Worm (Caenorhabditis elegans) whole organism, young adult: ENCODE results near the gene cdka-1.
A peak's percentile ranks its signal among the peaks of the same experiment; 100 is the strongest.

Experiments used
- B0019.2 ChIP-seq: fragments of 200-800 bp; sonication (Bioruptor generic); conservative IDR thresholded peaks from 2 replicates; pipeline ENCODE4 v1.3.6; 2022; ENCODE audit warnings: missing genetic modification reagents, missing genetic modification characterization, missing compliant biosample characterization
- B0035.1 ChIP-seq: sonication (generic microtip); optimal IDR thresholded peaks from 2 replicates; lab custom pipeline; 2016; ENCODE audit warnings: missing genetic modification characterization, mild to moderate bottlenecking, missing compliant biosample characterization, missing genotype, missing genetic modification reagents
- B0336.3 ChIP-seq: fragments of 200-800 bp; sonication (Bioruptor generic); IDR thresholded peaks from 2 replicates; pipeline ENCODE4 v1.3.6; 2022; ENCODE audit warnings: missing genetic modification characterization, missing compliant biosample characterization
- F23B12.7 ChIP-seq: sonication (generic microtip); optimal IDR thresholded peaks from 2 replicates; lab custom pipeline; 2017; ENCODE audit warnings: missing genetic modification characterization, mild to moderate bottlenecking, missing compliant biosample characterization, antibody characterized with exemption, moderate library complexity; ENCODE audit not compliant: insufficient read depth
- K11D2.4 ChIP-seq: fragments of 200-800 bp; sonication (Bioruptor generic); IDR thresholded peaks from 2 replicates; pipeline ENCODE4 v1.3.6; 2022; ENCODE audit warnings: missing genetic modification reagents, missing genetic modification characterization, missing compliant biosample characterization
- Y53F4B.3 ChIP-seq: fragments of 200-800 bp; sonication (Bioruptor generic); IDR thresholded peaks from 2 replicates; pipeline ENCODE4 v1.3.6; 2022; ENCODE audit warnings: missing genetic modification reagents, missing genetic modification characterization, missing compliant biosample characterization
- ama-1 ChIP-seq, 3 experiments: fragments of 150-350 bp in 1 of 3; sonication (generic microtip) in 2 of 3; optimal IDR thresholded peaks; 2 replicates each; lab custom pipeline; 2014 to 2018; ENCODE audit warnings: missing biosample characterization in 2 of 3, missing genetic modification characterization in 2 of 3, missing genetic modification reagents in 2 of 3
- athp-1 ChIP-seq: sonication (generic microtip); optimal IDR thresholded peaks from 2 replicates; lab custom pipeline; 2017; ENCODE audit warnings: mild to moderate bottlenecking, missing genetic modification characterization, missing compliant biosample characterization
- bed-2 ChIP-seq: fragments of 200-800 bp; sonication (Bioruptor generic); IDR thresholded peaks from 2 replicates; pipeline ENCODE4 v1.3.6; 2022; ENCODE audit warnings: missing genetic modification reagents, missing genetic modification characterization, missing compliant biosample characterization
- ccch-3 ChIP-seq: fragments of 200-800 bp; sonication (Bioruptor generic); optimal IDR thresholded peaks from 2 replicates; lab custom pipeline; 2018; ENCODE audit warnings: mild to moderate bottlenecking, missing genetic modification characterization, missing compliant biosample characterization
- cebp-1 ChIP-seq, 2 experiments: fragments of 200-800 bp in 1 of 2; sonication (Bioruptor generic) in 1 of 2; sonication (generic microtip) in 1 of 2; IDR thresholded peaks in 1 of 2; optimal IDR thresholded peaks in 1 of 2; 2 replicates each; pipeline versions ENCODE4 v1.3.6 to Lab custom; 2017 to 2022; ENCODE audit warnings: missing compliant biosample characterization in 2 of 2, missing genetic modification characterization in 2 of 2, mild to moderate bottlenecking in 1 of 2, missing genetic modification reagents in 1 of 2, moderate library complexity in 1 of 2
- cebp-2 ChIP-seq: fragments of 200-800 bp; sonication (Bioruptor generic); IDR thresholded peaks from 2 replicates; pipeline ENCODE4 v1.3.6; 2022; ENCODE audit warnings: missing genetic modification characterization, missing compliant biosample characterization
- ceh-58 ChIP-seq: fragments of 200-800 bp; sonication (Bioruptor generic); IDR thresholded peaks from 2 replicates; pipeline ENCODE4 v1.3.6; 2022; ENCODE audit warnings: missing genetic modification characterization, missing compliant biosample characterization
- die-1 ChIP-seq: sonication (generic microtip); optimal IDR thresholded peaks from 2 replicates; lab custom pipeline; 2016; ENCODE audit warnings: missing genotype, mild to moderate bottlenecking, missing genetic modification characterization, missing compliant biosample characterization
- dox-1 ChIP-seq: fragments of 200-800 bp; sonication (Bioruptor generic); IDR thresholded peaks from 2 replicates; pipeline ENCODE4 v1.3.6; 2022; ENCODE audit warnings: missing genetic modification reagents, missing genetic modification characterization, missing compliant biosample characterization
- dpl-1 ChIP-seq: fragments of 150-350 bp; optimal IDR thresholded peaks from 2 replicates; lab custom pipeline; 2014; ENCODE audit warnings: missing biosample characterization, missing genetic modification reagents, missing genetic modification characterization
- efl-1 ChIP-seq: fragments of 150-350 bp; optimal IDR thresholded peaks from 2 replicates; lab custom pipeline; 2014; ENCODE audit warnings: missing biosample characterization, missing genetic modification reagents, missing genetic modification characterization
- ekl-4 ChIP-seq: fragments of 200-800 bp; sonication (Bioruptor generic); IDR thresholded peaks from 2 replicates; pipeline ENCODE4 v1.3.6; 2022; ENCODE audit warnings: missing genetic modification reagents, missing genetic modification characterization, missing compliant biosample characterization
- ets-4 ChIP-seq: fragments of 200-800 bp; sonication (Bioruptor generic); optimal IDR thresholded peaks from 2 replicates; lab custom pipeline; 2018; ENCODE audit warnings: mild to moderate bottlenecking, missing genetic modification characterization, missing compliant biosample characterization
- gei-17 ChIP-seq: fragments of 200-800 bp; sonication (Bioruptor generic); optimal IDR thresholded peaks from 2 replicates; lab custom pipeline; 2018; ENCODE audit warnings: mild to moderate bottlenecking, missing genetic modification characterization, missing compliant biosample characterization
- lin-26 ChIP-seq: fragments of 200-800 bp; sonication (Bioruptor generic); IDR thresholded peaks from 2 replicates; pipeline ENCODE4 v1.3.6; 2022; ENCODE audit warnings: missing genetic modification reagents, missing genetic modification characterization, missing compliant biosample characterization
- lin-35 ChIP-seq, 3 experiments: fragments of 150-350 bp in 2 of 3; sonication (generic microtip) in 1 of 3; optimal IDR thresholded peaks; 2 replicates each; lab custom pipeline; 2014 to 2018; ENCODE audit warnings: missing biosample characterization in 3 of 3, missing genetic modification characterization in 3 of 3, missing genetic modification reagents in 3 of 3
- lin-40 ChIP-seq: sonication (generic microtip); optimal IDR thresholded peaks from 2 replicates; lab custom pipeline; 2016; ENCODE audit warnings: missing genetic modification characterization, mild to moderate bottlenecking, missing compliant biosample characterization, missing genotype, missing genetic modification reagents
- lin-54 ChIP-seq: fragments of 200-800 bp; sonication (Bioruptor generic); optimal IDR thresholded peaks from 2 replicates; lab custom pipeline; 2018; ENCODE audit warnings: mild to moderate bottlenecking, missing genetic modification characterization, missing compliant biosample characterization
- lir-1 ChIP-seq: fragments of 200-800 bp; sonication (Bioruptor generic); conservative IDR thresholded peaks from 2 replicates; pipeline ENCODE4 v1.3.6; 2022; ENCODE audit warnings: missing genetic modification reagents, missing genetic modification characterization, missing compliant biosample characterization
- madf-8 ChIP-seq: fragments of 200-800 bp; sonication (Bioruptor generic); conservative IDR thresholded peaks from 2 replicates; pipeline ENCODE4 v1.3.6; 2022; ENCODE audit warnings: missing genetic modification reagents, missing genetic modification characterization, missing compliant biosample characterization
- nhr-120 ChIP-seq: fragments of 200-800 bp; sonication (Bioruptor generic); IDR thresholded peaks from 2 replicates; pipeline ENCODE4 v1.3.6; 2022; ENCODE audit warnings: missing genetic modification characterization, missing compliant biosample characterization
- nhr-27 ChIP-seq: fragments of 200-800 bp; sonication (Bioruptor generic); optimal IDR thresholded peaks from 2 replicates; lab custom pipeline; 2018; ENCODE audit warnings: mild to moderate bottlenecking, missing genetic modification characterization, moderate library complexity, missing compliant biosample characterization
- nhr-80 ChIP-seq: sonication (generic microtip); optimal IDR thresholded peaks from 2 replicates; lab custom pipeline; 2016; ENCODE audit warnings: missing genetic modification characterization, missing compliant biosample characterization
- pbrm-1 ChIP-seq: fragments of 200-800 bp; sonication (Bioruptor generic); IDR thresholded peaks from 2 replicates; pipeline ENCODE4 v1.3.6; 2022; ENCODE audit warnings: missing genetic modification reagents, missing genetic modification characterization, missing compliant biosample characterization
- pha-4 ChIP-seq: fragments of 150-350 bp; sonication (generic microtip); optimal IDR thresholded peaks from 2 replicates; lab custom pipeline; 2014; ENCODE audit warnings: missing biosample characterization, missing genetic modification reagents, missing genetic modification characterization
- rcor-1 ChIP-seq: fragments of 200-800 bp; sonication (Bioruptor generic); IDR thresholded peaks from 2 replicates; pipeline ENCODE4 v1.3.6; 2022; ENCODE audit warnings: missing genetic modification reagents, missing genetic modification characterization, missing compliant biosample characterization
- snpc-3.4 ChIP-seq: sonication (generic microtip); optimal IDR thresholded peaks from 2 replicates; lab custom pipeline; 2017; ENCODE audit warnings: missing genetic modification characterization, mild to moderate bottlenecking, missing compliant biosample characterization, antibody characterized with exemption, moderate library complexity, missing genotype, missing genetic modification reagents
- tbp1 ChIP-seq: fragments of 200-800 bp; sonication (Bioruptor generic); optimal IDR thresholded peaks from 2 replicates; lab custom pipeline; 2018; ENCODE audit warnings: mild to moderate bottlenecking, missing genetic modification characterization, missing compliant biosample characterization
- zim-3 ChIP-seq: sonication (generic microtip); optimal IDR thresholded peaks from 2 replicates; lab custom pipeline; 2017; ENCODE audit warnings: mild to moderate bottlenecking, missing genetic modification characterization, moderate library complexity, missing compliant biosample characterization
- ztf-18 ChIP-seq: sonication (generic microtip); optimal IDR thresholded peaks from 2 replicates; lab custom pipeline; 2016; ENCODE audit warnings: missing genotype, mild to moderate bottlenecking, missing genetic modification characterization, missing compliant biosample characterization
- ztf-25 ChIP-seq: fragments of 200-800 bp; sonication (Bioruptor generic); IDR thresholded peaks from 2 replicates; pipeline ENCODE4 v1.3.6; 2022; ENCODE audit warnings: missing genetic modification reagents, missing genetic modification characterization, missing compliant biosample characterization
- ztf-28 ChIP-seq: fragments of 200-800 bp; sonication (Bioruptor generic); IDR thresholded peaks from 2 replicates; pipeline ENCODE4 v1.3.6; 2022; ENCODE audit warnings: missing genetic modification reagents, missing genetic modification characterization, missing compliant biosample characterization
- ztf-6 ChIP-seq: fragments of 200-800 bp; sonication (Bioruptor generic); IDR thresholded peaks from 2 replicates; pipeline ENCODE4 v1.3.6; 2022; ENCODE audit warnings: missing genetic modification reagents, missing genetic modification characterization, missing compliant biosample characterization

Gene cdka-1

DNA sequence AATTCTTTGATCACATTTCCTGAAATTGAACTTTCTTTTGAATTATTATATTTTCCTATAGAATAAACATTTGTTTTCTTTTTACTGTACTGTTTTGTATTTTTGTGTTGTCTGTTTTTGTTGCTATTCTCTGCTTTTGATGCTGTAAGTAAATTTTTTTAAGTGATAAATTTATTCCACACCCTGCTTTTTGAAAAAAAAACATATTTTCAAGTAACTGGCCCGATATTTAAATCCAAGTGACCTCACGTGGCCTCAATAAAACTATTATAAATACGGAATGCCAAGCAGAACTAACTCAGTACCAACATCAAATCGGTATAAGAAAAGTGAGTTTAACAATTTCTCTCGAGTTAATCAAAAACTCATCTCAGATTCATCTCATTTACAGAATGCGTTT is 30.4 kb upstream of the cdka-1 start, which contains the start of gene clec-151:
clec-151 (plus strand) TSS at position 301 of the 400 bp plus-strand sequence.
- no peak for TF ChIP-seq lin-40
- no peak for TF ChIP-seq ccch-3 (GFP tag; lab: Kevin White, UChicago)
- TF ChIP-seq ztf-18 (tag; lab: Kevin White, UChicago): no peak
- no peak for TF ChIP-seq madf-8 (GFP tag; lab: Robert Waterston, UW)
- no peak for TF ChIP-seq dox-1
- no peak for TF ChIP-seq ekl-4
- TF ChIP-seq, all 124 proteins: peak for 0

ce11 chrIII:4634947-4635346 is 23.6 kb upstream of the cdka-1 start, which contains the start of gene clec-153:
Gene clec-153, plus strand, starts transcription at chrIII:4635247.
- TF ChIP-seq bed-2 (GFP tag; lab: Robert Waterston, UW) (no peak), ztf-25 (no peak), gei-17 (GFP tag; lab: Kevin White, UChicago) (no peak), die-1 (no peak), ama-1 (optimal IDR thresholded peaks at IDR 0.05; lab: Kevin White, UChicago) (no peak), ama-1 (GFP tag; optimal IDR thresholded peaks at IDR 0.05; lab: Kevin White, UChicago) (no peak), ztf-28 (no peak), lin-35 (GFP tag; optimal IDR thresholded peaks at IDR 0.05; lab: Kevin White, UChicago) (no peak)

ce11 chrIII:4643262-4643661 is 15.3 kb upstream of the cdka-1 start, which contains the start of gene pfas-1:
Gene pfas-1, minus strand, starts transcription at chrIII:4643310.
- TF ChIP-seq nhr-80 (peak; percentile 61), pha-4 (tag; lab: Kevin White, UChicago) (no peak)

DNA sequence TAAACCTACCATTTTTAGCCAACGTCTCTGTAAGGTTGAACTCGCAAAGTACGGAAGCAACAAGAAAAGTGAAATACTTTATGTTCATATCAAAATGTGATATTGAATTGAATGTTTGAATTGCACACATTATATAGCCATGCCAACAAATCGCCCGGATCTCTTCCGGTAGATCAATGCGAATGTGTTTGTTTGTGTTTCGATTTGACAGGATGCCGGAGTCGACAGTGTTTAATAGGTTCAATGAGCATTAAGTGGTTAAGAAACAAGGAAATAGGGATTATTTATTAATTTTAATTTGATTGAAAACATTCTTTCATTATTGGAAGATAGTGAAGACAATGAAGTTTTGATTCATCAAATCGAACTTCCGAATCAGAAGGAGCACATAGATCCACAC is 12.3 kb upstream of the cdka-1 start, which contains the start of gene pqn-29:
pqn-29 (minus strand) TSS at position 101 of the 400 bp plus-strand sequence.
- TF ChIP-seq pha-4 (tag; lab: Kevin White, UChicago): no peak
- TF ChIP-seq zim-3 (tag; lab: Kevin White, UChicago): no peak
- TF ChIP-seq athp-1 (tag; lab: Kevin White, UChicago): no peak
- no peak for TF ChIP-seq B0019.2 (GFP tag; lab: Robert Waterston, UW)
- TF ChIP-seq lin-26: no peak
- no peak for TF ChIP-seq Y53F4B.3 (GFP tag; lab: Robert Waterston, UW)
- TF ChIP-seq pbrm-1 (GFP tag; lab: Robert Waterston, UW): no peak
- TF ChIP-seq ceh-58 (GFP tag; lab: Robert Waterston, UW): no peak
- TF ChIP-seq lir-1 (GFP tag; lab: Robert Waterston, UW): no peak
- TF ChIP-seq nhr-27 (tag; lab: Kevin White, UChicago): no peak
- TF ChIP-seq B0035.1: no peak
- TF ChIP-seq, all 124 proteins: peak for 0

- TF ChIP-seq rcor-1 (GFP tag; lab: Robert Waterston, UW): no peak
- TF ChIP-seq B0336.3: no peak
- TF ChIP-seq K11D2.4 (GFP tag; lab: Robert Waterston, UW): no peak
- TF ChIP-seq dpl-1 (GFP tag; lab: Kevin White, UChicago): no peak
- no peak for TF ChIP-seq ama-1 (optimal IDR thresholded peaks at IDR 0.05; lab: Kevin White, UChicago)
- no peak for TF ChIP-seq ama-1 (GFP tag; optimal IDR thresholded peaks at IDR 0.05; lab: Kevin White, UChicago)
- no peak for TF ChIP-seq pbrm-1 (GFP tag; lab: Robert Waterston, UW)
- TF ChIP-seq lin-54 (GFP tag; lab: Kevin White, UChicago): no peak
- no peak for TF ChIP-seq nhr-120 (GFP tag; lab: Robert Waterston, UW)
- TF ChIP-seq snpc-3.4: no peak
- no peak for TF ChIP-seq pha-4 (tag; lab: Kevin White, UChicago)
- no peak for TF ChIP-seq efl-1 (GFP tag; lab: Kevin White, UChicago)
- no peak for TF ChIP-seq ztf-6
- TF ChIP-seq nhr-80: no peak
- TF ChIP-seq F23B12.7 (tag; lab: Kevin White, UChicago): no peak
- no peak for TF ChIP-seq cebp-2 (GFP tag; lab: Robert Waterston, UW)
- no peak for TF ChIP-seq tbp1 (GFP tag; lab: Kevin White, UChicago)
- no peak for TF ChIP-seq ets-4 (GFP tag; lab: Kevin White, UChicago)
- no peak for TF ChIP-seq lin-40
- TF ChIP-seq cebp-1 (GFP tag; IDR thresholded peaks at IDR 0.05; lab: Robert Waterston, UW): no peak
- no peak for TF ChIP-seq cebp-1 (tag; optimal IDR thresholded peaks at IDR 0.05; lab: Kevin White, UChicago)
Observed at ce11 chrIII:4647341-4647740, 11.3 kb upstream of the cdka-1 start.
